Fruit fly (Drosophila melanogaster) whole organism, prepupa: ENCODE results near the gene CG13901.
A peak's percentile ranks its signal among the peaks of the same experiment; 100 is the strongest.

Experiments used
- Blimp-1 ChIP-seq: fragments of 200-800 bp; sonication (Bioruptor generic); optimal IDR thresholded peaks from 3 replicates; lab custom pipeline; 2017; ENCODE audit warnings: missing biosample characterization, missing genetic modification characterization, mild to moderate bottlenecking, moderate library complexity, missing genetic modification reagents
- CG10631 ChIP-seq: fragments of 200-800 bp; sonication (Bioruptor generic); optimal IDR thresholded peaks from 2 replicates; lab custom pipeline; 2016; ENCODE audit warnings: missing biosample characterization, missing genetic modification characterization
- CG10669 ChIP-seq: fragments of 200-800 bp; sonication (Bioruptor generic); optimal IDR thresholded peaks from 3 replicates; lab custom pipeline; 2018; ENCODE audit warnings: missing biosample characterization, mild to moderate bottlenecking, missing genetic modification characterization, moderate library complexity
- CG11762 ChIP-seq: fragments of 200-800 bp; sonication (Bioruptor generic); optimal IDR thresholded peaks from 3 replicates; lab custom pipeline; 2016; ENCODE audit warnings: missing biosample characterization, missing genetic modification characterization; ENCODE audit not compliant: insufficient read depth
- CG15336 ChIP-seq: fragments of 200-800 bp; sonication (Bioruptor generic); IDR thresholded peaks from 2 replicates; pipeline ENCODE4 v1.3.6; 2022; ENCODE audit warnings: missing biosample characterization, missing genetic modification characterization
- CG1621 ChIP-seq: fragments of 200-800 bp; sonication (Bioruptor generic); optimal IDR thresholded peaks from 3 replicates; lab custom pipeline; 2018; ENCODE audit warnings: missing biosample characterization, mild to moderate bottlenecking, missing genetic modification characterization
- CG16779 ChIP-seq: fragments of 200-800 bp; sonication (Bioruptor generic); optimal IDR thresholded peaks from 3 replicates; lab custom pipeline; 2017; ENCODE audit warnings: missing biosample characterization, mild to moderate bottlenecking, missing genetic modification characterization
- CG3032 ChIP-seq: fragments of 200-800 bp; optimal IDR thresholded peaks from 2 replicates; lab custom pipeline; 2019; ENCODE audit warnings: missing biosample characterization, mild to moderate bottlenecking, missing genetic modification characterization, moderate library complexity
- CG32006 ChIP-seq: fragments of 200-800 bp; sonication (Bioruptor generic); optimal IDR thresholded peaks from 3 replicates; lab custom pipeline; 2017; ENCODE audit warnings: missing biosample characterization, mild to moderate bottlenecking, missing genetic modification characterization
- CG3919 ChIP-seq: fragments of 200-800 bp; sonication (Bioruptor generic); optimal IDR thresholded peaks from 3 replicates; lab custom pipeline; 2016; ENCODE audit warnings: missing biosample characterization, missing genetic modification characterization
- CG4318 ChIP-seq: fragments of 200-800 bp; sonication (Bioruptor generic); optimal IDR thresholded peaks from 3 replicates; lab custom pipeline; 2017; ENCODE audit warnings: missing biosample characterization, mild to moderate bottlenecking, missing genetic modification characterization
- CG6163 ChIP-seq: fragments of 200-800 bp; sonication (Bioruptor generic); IDR thresholded peaks from 3 replicates; pipeline ENCODE4 v1.3.6; 2022; ENCODE audit warnings: missing biosample characterization, missing genetic modification characterization
- CG6276 ChIP-seq: fragments of 200-800 bp; sonication (Bioruptor generic); optimal IDR thresholded peaks from 2 replicates; lab custom pipeline; 2017; ENCODE audit warnings: missing biosample characterization, mild to moderate bottlenecking, missing genetic modification characterization
- CG6792 ChIP-seq: fragments of 200-800 bp; sonication (Bioruptor generic); optimal IDR thresholded peaks from 3 replicates; lab custom pipeline; 2016; ENCODE audit warnings: missing biosample characterization, missing genetic modification characterization
- CG6808 ChIP-seq: fragments of 200-800 bp; sonication (Bioruptor generic); optimal IDR thresholded peaks from 3 replicates; lab custom pipeline; 2017; ENCODE audit warnings: missing biosample characterization, missing genetic modification characterization, mild to moderate bottlenecking, moderate library complexity, missing genetic modification reagents
- CG6854 ChIP-seq: fragments of 200-800 bp; sonication (Bioruptor generic); optimal IDR thresholded peaks from 2 replicates; lab custom pipeline; 2017; ENCODE audit warnings: missing biosample characterization, mild to moderate bottlenecking, missing genetic modification characterization
- CG7368 ChIP-seq: fragments of 200-800 bp; sonication (Bioruptor generic); optimal IDR thresholded peaks from 3 replicates; lab custom pipeline; 2016; ENCODE audit warnings: missing biosample characterization, missing genetic modification characterization
- CG8119 ChIP-seq: fragments of 200-800 bp; sonication (Bioruptor generic); IDR thresholded peaks from 3 replicates; pipeline ENCODE4 v1.3.6; 2022; ENCODE audit warnings: missing biosample characterization, missing genetic modification characterization
- CG8319 ChIP-seq: fragments of 200-800 bp; sonication (Bioruptor generic); optimal IDR thresholded peaks from 3 replicates; lab custom pipeline; 2016; ENCODE audit warnings: missing biosample characterization, missing genetic modification characterization
- CG8632 ChIP-seq: fragments of 200-800 bp; sonication (Bioruptor generic); optimal IDR thresholded peaks from 3 replicates; lab custom pipeline; 2016; ENCODE audit warnings: missing biosample characterization, missing genetic modification characterization
- CG9139 ChIP-seq: fragments of 200-800 bp; sonication (Bioruptor generic); optimal IDR thresholded peaks from 3 replicates; lab custom pipeline; 2017; ENCODE audit warnings: missing biosample characterization, mild to moderate bottlenecking, missing genetic modification characterization
- Eip93F ChIP-seq: fragments of 200-800 bp; sonication (Bioruptor generic); optimal IDR thresholded peaks from 2 replicates; lab custom pipeline; 2016; ENCODE audit warnings: missing biosample characterization, mild to moderate bottlenecking, missing genetic modification characterization
- Ets21C ChIP-seq: fragments of 200-800 bp; sonication (Bioruptor generic); optimal IDR thresholded peaks from 3 replicates; lab custom pipeline; 2016; ENCODE audit warnings: missing biosample characterization, missing genetic modification characterization
- Hr38 ChIP-seq: sonication (Bioruptor generic); optimal IDR thresholded peaks from 2 replicates; lab custom pipeline; 2016; ENCODE audit warnings: missing biosample characterization, missing genetic modification characterization
- Hr39 ChIP-seq: fragments of 200-800 bp; sonication (Bioruptor generic); optimal IDR thresholded peaks from 2 replicates; lab custom pipeline; 2016; ENCODE audit warnings: missing biosample characterization, missing genetic modification characterization
- Hr4 ChIP-seq: fragments of 200-800 bp; sonication (Bioruptor generic); optimal IDR thresholded peaks from 3 replicates; lab custom pipeline; 2016; ENCODE audit warnings: missing biosample characterization, missing genetic modification characterization
- OdsH ChIP-seq: fragments of 200-800 bp; sonication (Bioruptor generic); optimal IDR thresholded peaks from 3 replicates; lab custom pipeline; 2016; ENCODE audit warnings: missing biosample characterization, missing genetic modification characterization
- Smox ChIP-seq: fragments of 200-800 bp; sonication (Bioruptor generic); optimal IDR thresholded peaks from 3 replicates; lab custom pipeline; 2016; ENCODE audit warnings: missing biosample characterization, missing genetic modification characterization
- Sox102F ChIP-seq: fragments of 200-800 bp; sonication (Bioruptor generic); optimal IDR thresholded peaks from 2 replicates; lab custom pipeline; 2016; ENCODE audit warnings: missing biosample characterization, mild to moderate bottlenecking, missing genetic modification characterization
- Sox14 ChIP-seq: fragments of 200-800 bp; sonication (Bioruptor generic); optimal IDR thresholded peaks from 3 replicates; lab custom pipeline; 2016; ENCODE audit warnings: missing biosample characterization, missing genetic modification characterization
- Sox15 ChIP-seq: fragments of 200-800 bp; sonication (Bioruptor generic); optimal IDR thresholded peaks from 3 replicates; lab custom pipeline; 2016; ENCODE audit warnings: missing biosample characterization, missing genetic modification characterization
- acj6 ChIP-seq: fragments of 200-800 bp; sonication (Bioruptor generic); optimal IDR thresholded peaks from 3 replicates; lab custom pipeline; 2016; ENCODE audit warnings: missing biosample characterization, missing genetic modification characterization
- cyc ChIP-seq: fragments of 200-800 bp; sonication (Bioruptor generic); optimal IDR thresholded peaks from 3 replicates; lab custom pipeline; 2016; ENCODE audit warnings: missing biosample characterization, missing genetic modification characterization
- dac ChIP-seq: fragments of 200-800 bp; sonication (Bioruptor generic); optimal IDR thresholded peaks from 2 replicates; lab custom pipeline; 2017; ENCODE audit warnings: missing biosample characterization, mild to moderate bottlenecking, missing genetic modification characterization
- dsx ChIP-seq: fragments of 200-800 bp; optimal IDR thresholded peaks from 3 replicates; lab custom pipeline; 2019; ENCODE audit warnings: missing biosample characterization, mild to moderate bottlenecking, missing genetic modification characterization, moderate library complexity; ENCODE audit not compliant: poor library complexity, severe bottlenecking
- eg ChIP-seq: fragments of 200-800 bp; sonication (Bioruptor generic); IDR thresholded peaks from 3 replicates; pipeline ENCODE4 v1.3.6; 2022; ENCODE audit warnings: missing biosample characterization, missing genetic modification characterization
- esn ChIP-seq: fragments of 200-800 bp; sonication (Bioruptor generic); optimal IDR thresholded peaks from 2 replicates; lab custom pipeline; 2016; ENCODE audit warnings: missing biosample characterization, mild to moderate bottlenecking, missing genetic modification characterization, moderate library complexity
- fd59A ChIP-seq: fragments of 200-800 bp; sonication (Bioruptor generic); optimal IDR thresholded peaks from 2 replicates; lab custom pipeline; 2017; ENCODE audit warnings: missing biosample characterization, mild to moderate bottlenecking, missing genetic modification characterization, missing genetic modification reagents
- fd85E ChIP-seq: fragments of 200-800 bp; sonication (Bioruptor generic); optimal IDR thresholded peaks from 3 replicates; lab custom pipeline; 2016; ENCODE audit warnings: missing biosample characterization, missing genetic modification characterization
- fkh ChIP-seq: fragments of 200-800 bp; sonication (Bioruptor generic); optimal IDR thresholded peaks from 3 replicates; lab custom pipeline; 2017; ENCODE audit warnings: missing biosample characterization, mild to moderate bottlenecking, missing genetic modification characterization, moderate library complexity
- net ChIP-seq: fragments of 200-800 bp; sonication (Bioruptor generic); optimal IDR thresholded peaks from 3 replicates; lab custom pipeline; 2016; ENCODE audit warnings: missing biosample characterization, missing genetic modification characterization
- pdm3 ChIP-seq: fragments of 200-800 bp; sonication (Bioruptor generic); optimal IDR thresholded peaks from 3 replicates; lab custom pipeline; 2016; ENCODE audit warnings: missing biosample characterization, missing genetic modification characterization
- salr ChIP-seq, 2 experiments: fragments of 200-800 bp; sonication (Bioruptor generic); optimal IDR thresholded peaks; 3 replicates each; lab custom pipeline; 2016 to 2018; ENCODE audit warnings: missing biosample characterization in 2 of 2, missing genetic modification characterization in 2 of 2, mild to moderate bottlenecking in 1 of 2
- svp ChIP-seq: fragments of 200-800 bp; sonication (Bioruptor generic); peaks from one replicate; lab custom pipeline; 2016; ENCODE audit warnings: missing biosample characterization, missing genetic modification characterization
- topi ChIP-seq: fragments of 200-800 bp; sonication (Bioruptor generic); optimal IDR thresholded peaks from 3 replicates; lab custom pipeline; 2016; ENCODE audit warnings: missing biosample characterization, missing genetic modification characterization
- vri ChIP-seq: fragments of 200-800 bp; sonication (Bioruptor generic); optimal IDR thresholded peaks from 3 replicates; lab custom pipeline; 2016; ENCODE audit warnings: missing biosample characterization, mild to moderate bottlenecking, missing genetic modification characterization

CG13901 gene

DNA sequence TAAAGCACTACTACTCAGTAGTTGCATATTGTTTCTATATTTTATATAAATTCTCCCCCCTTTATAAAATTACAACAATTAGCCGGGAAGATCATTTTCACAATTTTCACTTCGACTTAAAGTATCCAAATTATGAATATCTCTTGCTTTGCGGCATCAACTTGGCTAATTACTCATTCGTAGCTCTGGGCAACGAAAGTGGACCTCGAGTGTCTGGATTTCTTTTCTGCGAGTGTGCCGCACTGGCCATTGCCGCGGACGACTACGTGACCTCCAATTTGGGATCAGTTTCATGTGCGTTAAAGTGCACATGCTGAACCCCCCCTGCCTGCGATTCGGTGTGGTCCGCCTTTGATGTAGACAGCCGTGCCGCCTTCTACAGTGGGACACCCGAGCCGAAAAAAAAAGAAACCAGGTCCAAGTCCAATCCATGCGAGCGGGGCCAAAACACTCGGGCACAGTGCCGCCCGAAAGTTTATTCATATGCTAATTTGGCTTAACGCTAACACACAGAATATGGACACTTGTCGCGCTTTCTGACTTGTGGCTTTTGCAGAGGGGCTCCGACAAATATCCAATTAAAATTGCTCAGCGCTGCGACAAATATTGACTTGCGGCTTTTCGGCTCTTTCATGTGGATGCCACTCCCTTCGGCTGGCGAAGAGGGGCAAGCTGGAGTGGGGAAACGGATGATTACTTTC is 19.0 kb downstream of the CG13901 start (continued):
- TF ChIP-seq Hr4 (GFP tag; lab: Kevin White, UChicago), result peak; percentile 56
- peak; percentile 84 for TF ChIP-seq svp (GFP tag; lab: Kevin White, UChicago)
- peak; percentile 52; the same call in 1 of the 3 replicates for TF ChIP-seq CG6163 (GFP tag; lab: Robert Waterston, UW)
- TF ChIP-seq CG7368 (GFP tag; lab: Kevin White, UChicago), result peak; percentile 55
- peak; percentile 59 for TF ChIP-seq CG8319 (GFP tag; lab: Kevin White, UChicago)
- TF ChIP-seq CG11762, result peak; percentile 46
- TF ChIP-seq CG1621 (tag; lab: Kevin White, UChicago), result peak; percentile 18
- peak; percentile 67 for TF ChIP-seq cyc (GFP tag; lab: Kevin White, UChicago)
- no peak for TF ChIP-seq Eip93F (GFP tag; lab: Kevin White, UChicago)
- TF ChIP-seq CG9139 (GFP tag; lab: Kevin White, UChicago), result peak; percentile 20
- peak; percentile 67 for TF ChIP-seq CG6792 (GFP tag; lab: Kevin White, UChicago)
- TF ChIP-seq fd85E (GFP tag; lab: Kevin White, UChicago), result no peak
- peak; percentile 41 for TF ChIP-seq Sox15 (GFP tag; lab: Kevin White, UChicago)
- peak; percentile 29 for TF ChIP-seq dsx (GFP tag; lab: Kevin White, UChicago)
- peak; percentile 34 for TF ChIP-seq Sox14 (GFP tag; lab: Kevin White, UChicago)
- peak; percentile 43; the same call in 1 of the 2 replicates for TF ChIP-seq CG15336 (GFP tag; lab: Robert Waterston, UW)
- TF ChIP-seq OdsH, result peak; percentile 67

DNA sequence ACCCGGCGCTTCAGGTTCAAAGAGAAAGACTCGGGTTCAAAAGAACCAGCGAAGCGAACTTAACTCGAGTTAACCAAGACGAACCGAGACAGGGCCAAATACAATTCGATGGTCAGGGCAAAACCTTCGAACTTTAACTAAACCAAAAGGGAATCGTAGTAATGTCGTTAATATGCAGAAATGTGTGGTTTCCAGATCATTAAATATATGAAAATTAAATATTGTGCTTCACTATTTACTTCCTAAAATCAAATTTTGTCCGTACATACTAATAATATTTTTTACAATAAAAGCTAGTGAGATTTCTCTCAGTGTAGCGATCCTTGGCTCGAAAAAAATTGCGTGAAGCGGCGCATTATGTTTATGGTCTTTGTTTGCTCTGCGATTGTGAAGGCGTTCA is 19.9 kb downstream of the CG13901 start:
- TF ChIP-seq CG10669 (peak; percentile 37), CG15336 (GFP tag; lab: Robert Waterston, UW) (no peak), CG16779 (tag; lab: Kevin White, UChicago) (no peak), Hr38 (no peak), vri (GFP tag; lab: Kevin White, UChicago) (peak; percentile 45), OdsH (peak; percentile 56), dac (GFP tag; lab: Kevin White, UChicago) (no peak), CG3032 (tag; lab: Kevin White, UChicago) (peak; percentile 7), Eip93F (GFP tag; lab: Kevin White, UChicago) (no peak), CG8632 (GFP tag; lab: Kevin White, UChicago) (peak; percentile 47), pdm3 (peak; percentile 50), acj6 (peak; percentile 69), CG7368 (GFP tag; lab: Kevin White, UChicago) (peak; percentile 1), Sox102F (GFP tag; lab: Kevin White, UChicago) (peak; percentile 69), CG10631 (GFP tag; lab: Kevin White, UChicago) (peak; percentile 50), CG6276 (no peak), CG8319 (GFP tag; lab: Kevin White, UChicago) (peak; percentile 32), salr (GFP tag; optimal IDR thresholded peaks at IDR 0.05; lab: Kevin White, UChicago) (no peak), Ets21C (GFP tag; lab: Kevin White, UChicago) (peak; percentile 30), cyc (GFP tag; lab: Kevin White, UChicago) (peak; percentile 37), Blimp-1 (GFP tag; lab: Kevin White, UChicago) (no peak), CG32006 (GFP tag; lab: Kevin White, UChicago) (no peak), CG11762 (peak; percentile 60), CG6792 (GFP tag; lab: Kevin White, UChicago) (peak; percentile 57), dsx (GFP tag; lab: Kevin White, UChicago) (peak; percentile 26), CG4318 (GFP tag; lab: Kevin White, UChicago) (no peak), CG6808 (GFP tag; lab: Kevin White, UChicago) (no peak), fd59A (GFP tag; lab: Kevin White, UChicago) (no peak), CG6854 (GFP tag; lab: Kevin White, UChicago) (peak; percentile 37), topi (GFP tag; lab: Kevin White, UChicago) (peak; percentile 67), CG8119 (GFP tag; lab: Robert Waterston, UW) (peak; percentile 43; the same call in 1 of the 3 replicates), fkh (no peak), Hr4 (GFP tag; lab: Kevin White, UChicago) (peak; percentile 20), CG3919 (GFP tag; lab: Kevin White, UChicago) (peak; percentile 70), Hr39 (GFP tag; lab: Kevin White, UChicago) (peak; percentile 37), Smox (GFP tag; lab: Kevin White, UChicago) (peak; percentile 62), eg (GFP tag; lab: Robert Waterston, UW) (no peak), esn (peak; percentile 67), net (GFP tag; lab: Kevin White, UChicago) (peak; percentile 36)
